Worm (Caenorhabditis elegans) whole organism, L2 larva: Measurements from ENCODE around the gene clec-214.

Experiments
- C34F6.9 ChIP-seq: fragments of 150-350 bp; optimal IDR thresholded peaks from 2 replicates; lab custom pipeline; 2014; ENCODE audit warnings: missing biosample characterization, missing genetic modification characterization
- F13H6.1 ChIP-seq: sonication (generic microtip); optimal IDR thresholded peaks from 2 replicates; lab custom pipeline; 2016; ENCODE audit warnings: missing genetic modification characterization, missing compliant biosample characterization
- R02D3.7 ChIP-seq: fragments of 150-350 bp; optimal IDR thresholded peaks from 2 replicates; lab custom pipeline; 2014; ENCODE audit warnings: missing biosample characterization, missing genetic modification characterization
- Y55F3AM.14 ChIP-seq: fragments of 200-800 bp; sonication (Bioruptor generic); optimal IDR thresholded peaks from 2 replicates; lab custom pipeline; 2018; ENCODE audit warnings: mild to moderate bottlenecking, missing genetic modification characterization, missing compliant biosample characterization
- alr-1 ChIP-seq: fragments of 150-350 bp; optimal IDR thresholded peaks from 2 replicates; lab custom pipeline; 2014; ENCODE audit warnings: missing biosample characterization, missing genetic modification characterization
- aly-2 ChIP-seq: fragments of 150-350 bp; optimal IDR thresholded peaks from 2 replicates; lab custom pipeline; 2014; ENCODE audit warnings: missing biosample characterization, missing genetic modification characterization
- blmp-1 ChIP-seq: sonication (generic microtip); optimal IDR thresholded peaks from 2 replicates; lab custom pipeline; 2017; ENCODE audit warnings: missing genetic modification characterization, mild to moderate bottlenecking, missing compliant biosample characterization, antibody characterized with exemption, moderate library complexity; ENCODE audit not compliant: insufficient read depth
- ceh-82 ChIP-seq: fragments of 150-350 bp; optimal IDR thresholded peaks from 2 replicates; lab custom pipeline; 2014; ENCODE audit warnings: missing biosample characterization, missing genetic modification characterization
- crh-2 ChIP-seq: sonication (generic microtip); optimal IDR thresholded peaks from 2 replicates; lab custom pipeline; 2017; ENCODE audit warnings: missing biosample characterization, missing genetic modification characterization
- dmd-4 ChIP-seq: sonication (generic microtip); optimal IDR thresholded peaks from 2 replicates; lab custom pipeline; 2017; ENCODE audit warnings: missing biosample characterization, missing genetic modification characterization
- elt-1 ChIP-seq: fragments of 150-350 bp; optimal IDR thresholded peaks from 2 replicates; lab custom pipeline; 2014; ENCODE audit warnings: missing biosample characterization, missing genetic modification characterization
- elt-3 ChIP-seq: sonication (generic microtip); optimal IDR thresholded peaks from 2 replicates; lab custom pipeline; 2017; ENCODE audit warnings: missing biosample characterization, missing genetic modification characterization
- fos-1 ChIP-seq: fragments of 150-350 bp; optimal IDR thresholded peaks from 2 replicates; lab custom pipeline; 2014; ENCODE audit warnings: missing biosample characterization, missing genetic modification characterization
- lin-11 ChIP-seq: fragments of 150-350 bp; sonication (generic microtip); optimal IDR thresholded peaks from 2 replicates; lab custom pipeline; 2014; ENCODE audit warnings: missing biosample characterization, missing genetic modification characterization, inconsistent platforms, mixed read lengths
- lin-13 ChIP-seq: fragments of 150-350 bp; optimal IDR thresholded peaks from 2 replicates; lab custom pipeline; 2014; ENCODE audit warnings: missing biosample characterization, missing genetic modification reagents, missing genetic modification characterization
- lin-39 ChIP-seq: fragments of 150-350 bp; optimal IDR thresholded peaks from 2 replicates; lab custom pipeline; 2014; ENCODE audit warnings: missing biosample characterization, missing genetic modification reagents, missing genetic modification characterization
- lsy-2 ChIP-seq, 2 experiments: fragments of 150-350 bp in 1 of 2; sonication (generic microtip) in 1 of 2; optimal IDR thresholded peaks; 2 replicates each; lab custom pipeline; 2014 to 2017; ENCODE audit warnings: missing biosample characterization in 2 of 2, missing genetic modification characterization in 2 of 2
- mab-5 ChIP-seq: fragments of 150-350 bp; optimal IDR thresholded peaks from 2 replicates; lab custom pipeline; 2014; ENCODE audit warnings: missing biosample characterization, missing genetic modification characterization
- mbf-1 ChIP-seq: sonication (generic microtip); optimal IDR thresholded peaks from 2 replicates; lab custom pipeline; 2017; ENCODE audit warnings: missing biosample characterization, missing genetic modification characterization
- mdl-1 ChIP-seq, 2 experiments: fragments of 150-350 bp in 1 of 2; sonication (generic microtip) in 1 of 2; optimal IDR thresholded peaks; 2 replicates each; lab custom pipeline; 2017; ENCODE audit warnings: missing biosample characterization in 2 of 2, missing genetic modification characterization in 2 of 2
- nhr-10 ChIP-seq: sonication (generic microtip); optimal IDR thresholded peaks from 2 replicates; lab custom pipeline; 2017; ENCODE audit warnings: missing biosample characterization, missing genetic modification characterization
- nhr-11 ChIP-seq: fragments of 150-350 bp; optimal IDR thresholded peaks from 2 replicates; lab custom pipeline; 2014; ENCODE audit warnings: missing biosample characterization, missing genetic modification characterization
- nhr-12 ChIP-seq: fragments of 150-350 bp; optimal IDR thresholded peaks from 2 replicates; lab custom pipeline; 2014; ENCODE audit warnings: missing biosample characterization, missing genetic modification characterization
- nhr-129 ChIP-seq: fragments of 150-350 bp; optimal IDR thresholded peaks from 2 replicates; lab custom pipeline; 2014; ENCODE audit warnings: missing biosample characterization, missing genetic modification characterization
- nhr-21 ChIP-seq: fragments of 150-350 bp; optimal IDR thresholded peaks from 2 replicates; lab custom pipeline; 2014; ENCODE audit warnings: missing biosample characterization, missing genetic modification characterization
- nhr-237 ChIP-seq: fragments of 150-350 bp; optimal IDR thresholded peaks from 2 replicates; lab custom pipeline; 2014; ENCODE audit warnings: missing biosample characterization, missing genetic modification characterization
- nhr-6 ChIP-seq: fragments of 150-350 bp; optimal IDR thresholded peaks from 2 replicates; lab custom pipeline; 2014; ENCODE audit warnings: missing biosample characterization, missing genetic modification characterization
- peb-1 ChIP-seq: fragments of 150-350 bp; optimal IDR thresholded peaks from 2 replicates; lab custom pipeline; 2014; ENCODE audit warnings: missing biosample characterization, missing genetic modification characterization
- sem-4 ChIP-seq: fragments of 150-350 bp; optimal IDR thresholded peaks from 2 replicates; lab custom pipeline; 2014; ENCODE audit warnings: missing biosample characterization, missing genetic modification reagents, missing genetic modification characterization
- skn-1 ChIP-seq: sonication (generic microtip); optimal IDR thresholded peaks from 2 replicates; lab custom pipeline; 2017; ENCODE audit warnings: missing biosample characterization, missing genetic modification characterization
- sma-9 ChIP-seq, 2 experiments: fragments of 150-350 bp in 1 of 2; sonication (generic microtip) in 1 of 2; optimal IDR thresholded peaks; 2 replicates each; lab custom pipeline; 2014 to 2016; ENCODE audit warnings: missing genetic modification characterization in 2 of 2, mild to moderate bottlenecking in 1 of 2, missing biosample characterization in 1 of 2, missing compliant biosample characterization in 1 of 2, missing genetic modification reagents in 1 of 2, moderate library complexity in 1 of 2
- snpc-4 ChIP-seq: fragments of 150-350 bp; optimal IDR thresholded peaks from 2 replicates; lab custom pipeline; 2014; ENCODE audit warnings: missing biosample characterization, missing genetic modification characterization
- unc-62 ChIP-seq: fragments of 150-350 bp; optimal IDR thresholded peaks from 2 replicates; lab custom pipeline; 2014; ENCODE audit warnings: missing biosample characterization, missing genetic modification reagents, missing genetic modification characterization
- zag-1 ChIP-seq: fragments of 150-350 bp; optimal IDR thresholded peaks from 2 replicates; lab custom pipeline; 2014; ENCODE audit warnings: missing biosample characterization, missing genetic modification characterization
- ztf-1 ChIP-seq: fragments of 200-800 bp; sonication (Bioruptor generic); conservative IDR thresholded peaks from 2 replicates; pipeline ENCODE4 v1.3.6; 2022; ENCODE audit warnings: missing genetic modification characterization, missing compliant biosample characterization
- ztf-11 ChIP-seq: sonication (generic microtip); optimal IDR thresholded peaks from 2 replicates; lab custom pipeline; 2017; ENCODE audit warnings: missing biosample characterization, missing genetic modification characterization
- ztf-4 ChIP-seq: fragments of 150-350 bp; optimal IDR thresholded peaks from 2 replicates; lab custom pipeline; 2014; ENCODE audit warnings: missing biosample characterization, missing genetic modification characterization

Gene clec-214

DNA sequence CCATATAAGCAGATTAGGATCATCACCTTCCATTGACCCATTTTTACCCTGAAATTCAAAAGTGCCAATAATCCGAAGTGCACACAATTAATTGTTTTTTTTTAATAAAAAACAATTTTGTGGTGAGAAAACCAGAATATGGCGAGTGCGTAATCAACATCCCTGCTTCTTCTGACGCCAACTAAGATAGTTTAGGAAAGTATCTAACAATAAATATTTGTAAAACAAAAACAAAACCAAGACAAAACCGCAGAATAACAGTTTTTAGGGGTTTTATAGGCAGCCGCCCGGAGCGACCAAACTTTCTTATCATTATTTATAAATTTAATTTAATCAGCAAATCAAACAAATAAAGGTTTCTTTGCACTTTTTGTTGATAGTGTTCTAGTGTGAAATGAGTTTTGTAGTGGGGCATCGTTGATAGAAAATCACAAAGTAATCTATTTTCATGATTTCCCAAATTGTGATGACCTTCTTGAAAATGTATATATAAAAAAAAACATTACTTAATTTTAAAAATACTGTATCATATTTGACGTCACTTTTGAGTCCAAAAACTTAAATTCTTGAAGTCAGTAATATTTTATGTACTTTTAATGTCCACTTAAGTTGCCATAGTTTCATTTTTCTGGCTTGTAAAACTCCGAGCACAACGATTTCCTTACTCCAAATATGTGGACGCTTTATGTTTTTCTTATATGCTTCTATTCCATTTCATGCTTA is at the start of gene clec-214, which contains the start of gene folt-3:
clec-214 (plus strand) TSS at position 673 of the 723 bp plus-strand sequence.
folt-3 (minus strand) TSS at position 51 of the 723 bp plus-strand sequence.
- no peak for TF ChIP-seq ztf-11 (tag; lab: Kevin White, UChicago)
- TF ChIP-seq blmp-1 (tag; lab: Kevin White, UChicago) = no peak
- TF ChIP-seq unc-62 (GFP tag; lab: Kevin White, UChicago) = no peak
- TF ChIP-seq snpc-4 (tag; lab: Kevin White, UChicago) = no peak
- no peak for TF ChIP-seq dmd-4 (tag; lab: Kevin White, UChicago)
- no peak for TF ChIP-seq lin-39 (tag; lab: Kevin White, UChicago)
- TF ChIP-seq crh-2 (tag; lab: Kevin White, UChicago) = no peak
- TF ChIP-seq zag-1 (tag; lab: Kevin White, UChicago) = no peak
- TF ChIP-seq F13H6.1 (tag; lab: Kevin White, UChicago) = no peak
- no peak for TF ChIP-seq peb-1 (tag; lab: Kevin White, UChicago)
- no peak for TF ChIP-seq fos-1
- TF ChIP-seq ceh-82 (tag; lab: Kevin White, UChicago) = no peak
- TF ChIP-seq ztf-4 = no peak
- TF ChIP-seq lin-11 (tag; lab: Kevin White, UChicago) = no peak
- no peak for TF ChIP-seq Y55F3AM.14
- TF ChIP-seq nhr-11 = no peak
- TF ChIP-seq elt-3 (tag; lab: Kevin White, UChicago) = no peak
- TF ChIP-seq skn-1 = no peak

DNA sequence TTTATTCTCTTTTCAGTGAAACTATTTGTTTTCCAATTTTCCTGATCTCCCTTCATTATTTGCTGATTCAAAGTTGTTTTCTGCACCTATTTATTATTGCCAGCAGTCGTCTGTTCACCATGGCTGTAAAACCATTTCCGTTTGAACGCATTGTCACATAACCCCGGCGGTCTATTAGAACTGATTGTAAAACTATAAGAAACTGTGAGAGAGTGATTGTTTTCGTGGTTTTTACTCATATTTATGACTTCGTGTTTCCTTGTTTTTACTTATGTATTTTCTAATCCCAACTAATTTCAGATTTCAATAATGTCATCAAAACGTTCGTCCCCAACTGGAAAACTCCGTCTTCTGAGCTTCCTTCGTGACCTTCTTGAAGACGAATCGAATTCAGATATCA is 47.2 kb upstream of the clec-214 start, which contains the start of gene F19F10.1:
F19F10.1 (plus strand) TSS at position 301 of the 400 bp plus-strand sequence.
- TF ChIP-seq crh-2 (tag; lab: Kevin White, UChicago) (no peak), lin-39 (tag; lab: Kevin White, UChicago) (no peak), ztf-1 (GFP tag; lab: Robert Waterston, UW) (no peak), nhr-12 (tag; lab: Kevin White, UChicago) (no peak), nhr-129 (no peak), C34F6.9 (tag; lab: Kevin White, UChicago) (no peak), dmd-4 (tag; lab: Kevin White, UChicago) (no peak), ceh-82 (tag; lab: Kevin White, UChicago) (no peak)

DNA sequence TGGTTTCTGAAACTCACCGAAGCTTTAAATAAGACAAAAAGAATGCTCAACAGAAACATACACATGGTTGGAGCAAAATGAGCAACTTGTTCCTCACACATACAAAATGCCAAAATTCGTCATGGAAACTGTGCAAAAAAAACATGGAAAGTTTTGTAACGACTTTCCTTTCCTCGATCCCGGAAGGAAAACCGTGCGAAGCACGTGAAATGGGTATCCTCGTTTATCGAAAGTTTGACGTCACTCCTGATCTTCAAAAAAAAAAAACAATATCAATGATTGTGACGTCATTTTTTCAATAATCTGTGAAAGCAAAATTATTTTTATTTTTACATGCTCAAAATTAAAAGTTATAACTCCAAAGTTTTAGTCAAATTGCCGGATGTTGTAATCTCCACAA is 39.9 kb upstream of the clec-214 start, which contains the start of gene clec-212:
clec-212 (minus strand) TSS at position 101 of the 400 bp plus-strand sequence.
- TF ChIP-seq sem-4 (tag; lab: Kevin White, UChicago) (no peak), dmd-4 (tag; lab: Kevin White, UChicago) (no peak), mdl-1 (tag; optimal IDR thresholded peaks at IDR 0.05; lab: Kevin White, UChicago) (no peak), ztf-11 (tag; lab: Kevin White, UChicago) (no peak), R02D3.7 (tag; lab: Kevin White, UChicago) (no peak), Y55F3AM.14 (no peak), ztf-1 (GFP tag; lab: Robert Waterston, UW) (no peak), nhr-11 (no peak), crh-2 (tag; lab: Kevin White, UChicago) (no peak), nhr-6 (tag; lab: Kevin White, UChicago) (no peak)

DNA sequence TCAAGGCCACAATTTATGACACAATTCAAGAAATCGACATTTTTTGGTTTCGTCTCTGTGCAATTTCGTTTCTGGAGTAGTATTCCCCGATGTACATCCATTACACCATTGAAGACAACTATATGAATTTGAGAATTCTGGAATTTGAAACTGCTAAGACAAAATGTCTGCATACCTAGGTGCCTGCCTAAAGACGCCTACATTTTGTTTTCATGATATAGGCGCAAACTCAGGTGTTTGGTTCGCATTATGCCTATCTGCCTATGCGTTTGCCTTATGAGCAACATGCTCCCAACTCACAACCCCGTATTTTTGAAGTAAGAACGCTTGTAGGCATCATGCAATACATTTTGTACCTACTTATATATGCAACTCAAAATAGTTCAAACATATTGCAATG is 39.2 kb upstream of the clec-214 start, which contains the start of gene F19F10.14:
F19F10.14 (minus strand) TSS at position 101 of the 400 bp plus-strand sequence.
- TF ChIP-seq sma-9 (GFP tag; optimal IDR thresholded peaks at IDR 0.05; lab: Kevin White, UChicago) = no peak
- no peak for TF ChIP-seq sma-9 (tag; optimal IDR thresholded peaks at IDR 0.05; lab: Kevin White, UChicago)
- TF ChIP-seq nhr-6 (tag; lab: Kevin White, UChicago) = no peak
- TF ChIP-seq blmp-1 (tag; lab: Kevin White, UChicago) = no peak
- no peak for TF ChIP-seq ztf-1 (GFP tag; lab: Robert Waterston, UW)
- TF ChIP-seq nhr-10 (tag; lab: Kevin White, UChicago) = no peak
- no peak for TF ChIP-seq Y55F3AM.14
- TF ChIP-seq elt-1 (tag; lab: Kevin White, UChicago) = no peak

DNA sequence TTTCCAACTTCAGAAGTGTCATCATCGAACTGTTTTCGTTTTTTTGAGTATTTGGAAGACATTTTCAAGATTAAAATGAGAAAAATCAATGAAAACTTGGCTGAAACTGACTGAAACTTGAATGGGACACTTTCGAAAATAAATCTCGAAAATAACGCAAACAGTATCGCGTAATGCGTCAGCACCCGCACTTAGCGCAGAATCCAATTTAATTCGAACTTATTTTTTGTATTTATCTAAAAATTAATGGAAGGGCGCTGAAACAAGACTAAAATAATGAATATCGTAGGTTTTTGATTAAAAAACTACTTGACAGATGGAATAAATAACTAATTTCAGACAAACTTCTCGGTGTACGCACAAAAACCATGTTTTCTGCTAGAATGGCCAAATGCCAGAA is 34.6 kb upstream of the clec-214 start, which contains the start of the genes snu-66 and ints-9:
snu-66 (minus strand) TSS at position 108 of the 400 bp plus-strand sequence.
ints-9 (plus strand) TSS at position 240 of the 400 bp plus-strand sequence.
- TF ChIP-seq peb-1 (tag; lab: Kevin White, UChicago) (no peak), mbf-1 (tag; lab: Kevin White, UChicago) (no peak), crh-2 (tag; lab: Kevin White, UChicago) (peak; percentile 51), nhr-21 (peak; percentile 49), elt-1 (tag; lab: Kevin White, UChicago) (no peak), R02D3.7 (tag; lab: Kevin White, UChicago) (no peak), skn-1 (no peak), lin-11 (tag; lab: Kevin White, UChicago) (no peak), snpc-4 (tag; lab: Kevin White, UChicago) (peak; percentile 22), mab-5 (tag; lab: Kevin White, UChicago) (no peak), aly-2 (no peak), ceh-82 (tag; lab: Kevin White, UChicago) (no peak), lin-39 (tag; lab: Kevin White, UChicago) (no peak), lin-13 (GFP tag; lab: Kevin White, UChicago) (peak; percentile 40), nhr-129 (peak; percentile 65), ztf-4 (no peak), C34F6.9 (tag; lab: Kevin White, UChicago) (peak; percentile 86), mdl-1 (tag; optimal IDR thresholded peaks at IDR 0.05; lab: Kevin White, UChicago) (no peak), zag-1 (tag; lab: Kevin White, UChicago) (no peak), ztf-11 (tag; lab: Kevin White, UChicago) (no peak), nhr-6 (tag; lab: Kevin White, UChicago) (peak; percentile 36), lsy-2 (tag; optimal IDR thresholded peaks at IDR 0.05; lab: Kevin White, UChicago) (peak; percentile 63 to 82), nhr-12 (tag; lab: Kevin White, UChicago) (no peak), ztf-1 (GFP tag; lab: Robert Waterston, UW) (no peak), nhr-237 (tag; lab: Kevin White, UChicago) (no peak), elt-3 (tag; lab: Kevin White, UChicago) (no peak), blmp-1 (tag; lab: Kevin White, UChicago) (no peak), alr-1 (tag; lab: Kevin White, UChicago) (no peak)
